Fruit fly (Drosophila melanogaster): ENCODE data around the gene pho.

DNA sequence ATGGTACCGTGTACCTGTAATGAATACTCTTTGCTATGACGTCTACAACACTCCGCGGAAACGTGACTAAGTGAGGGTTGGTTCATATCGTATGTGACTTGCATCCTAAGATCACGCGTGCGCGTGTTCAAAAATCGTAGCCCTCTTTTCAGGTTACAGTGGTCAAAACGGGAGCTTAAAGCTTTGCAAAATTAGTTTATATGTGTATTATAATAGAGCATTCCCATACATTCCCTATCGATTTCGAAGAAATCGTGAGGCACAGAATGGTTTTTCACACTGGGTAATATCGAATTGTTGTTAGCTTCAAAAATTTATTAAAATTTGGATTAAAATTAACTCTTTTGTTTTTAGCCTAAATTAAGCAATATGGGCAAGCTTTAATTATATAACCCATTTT, 35.0 kb downstream of the pho start:
- TF ChIP-seq dsx (GFP tag; optimal IDR thresholded peaks at IDR 0.05; ENCODE audit: poor library complexity, severe bottlenecking): no peak
- TF ChIP-seq CG7368 (GFP tag; optimal IDR thresholded peaks at IDR 0.05): no peak
- no peak for TF ChIP-seq spab (GFP tag; optimal IDR thresholded peaks at IDR 0.05)
- TF ChIP-seq CG16779 (tag; optimal IDR thresholded peaks at IDR 0.05): no peak
- TF ChIP-seq Hr39 (GFP tag; optimal IDR thresholded peaks at IDR 0.05): no peak
- no peak for TF ChIP-seq fkh (GFP tag; optimal IDR thresholded peaks at IDR 0.05)
- TF ChIP-seq Eip93F (GFP tag; optimal IDR thresholded peaks at IDR 0.05): no peak

Data from whole organism, prepupa.